Fruit fly (Drosophila melanogaster): Measurements from ENCODE around the gene Arr2.

The Arr2 gene

dm6 chr3L:8672199-8673059 lies 23.7 kb upstream of the Arr2 start (continued):
- TF ChIP-seq fd59A (GFP tag; optimal IDR thresholded peaks at IDR 0.05) (no peak), CG11294 (GFP tag; IDR thresholded peaks at IDR 0.05) (peak; percentile 23; the same call in 1 of the 2 replicates), CG9139 (GFP tag; optimal IDR thresholded peaks at IDR 0.05) (no peak), Ets21C (GFP tag; optimal IDR thresholded peaks at IDR 0.05) (peak; percentile 61), salr (GFP tag; optimal IDR thresholded peaks at IDR 0.05) (peak in 1 of 2 experiments; percentile 9), Hr38 (GFP tag; optimal IDR thresholded peaks at IDR 0.05) (no peak), CG8632 (GFP tag; optimal IDR thresholded peaks at IDR 0.05) (peak; percentile 23), Hr4 (GFP tag; optimal IDR thresholded peaks at IDR 0.05) (peak; percentile 73), CG15336 (GFP tag; IDR thresholded peaks at IDR 0.05) (peak; percentile 82), svp (GFP tag) (peak; percentile 86)

- no peak for TF ChIP-seq salr (GFP tag; optimal IDR thresholded peaks at IDR 0.05)
- TF ChIP-seq acj6 (GFP tag; optimal IDR thresholded peaks at IDR 0.05) = no peak
- TF ChIP-seq CG11762 (GFP tag; optimal IDR thresholded peaks at IDR 0.05; ENCODE audit: insufficient read depth) = no peak
- no peak for TF ChIP-seq esn (GFP tag; optimal IDR thresholded peaks at IDR 0.05)
- no peak for TF ChIP-seq CG6854 (GFP tag; optimal IDR thresholded peaks at IDR 0.05)
- TF ChIP-seq CG11902 (GFP tag; optimal IDR thresholded peaks at IDR 0.05) = no peak
Measured at dm6 chr3L:8670983-8671382, 22.2 kb upstream of the Arr2 start.

- TF ChIP-seq dac (GFP tag; optimal IDR thresholded peaks at IDR 0.05) = no peak
- no peak for TF ChIP-seq CG6854 (GFP tag; optimal IDR thresholded peaks at IDR 0.05)
Measured at dm6 chr3L:8669847-8670622, 21.3 kb upstream of the Arr2 start.

- TF ChIP-seq CG6808 (GFP tag; optimal IDR thresholded peaks at IDR 0.05) = peak; percentile 83
- TF ChIP-seq fd59A (GFP tag; optimal IDR thresholded peaks at IDR 0.05) = peak; percentile 85
- TF ChIP-seq cyc (GFP tag; optimal IDR thresholded peaks at IDR 0.05) = peak; percentile 79
- TF ChIP-seq fd85E (GFP tag; optimal IDR thresholded peaks at IDR 0.05) = peak; percentile 40
- TF ChIP-seq CG34406 (GFP tag; optimal IDR thresholded peaks at IDR 0.05) = peak; percentile 74
- peak; percentile 42 for TF ChIP-seq CG16779 (tag; optimal IDR thresholded peaks at IDR 0.05)
- TF ChIP-seq acj6 (GFP tag; optimal IDR thresholded peaks at IDR 0.05) = peak; percentile 85
- peak; percentile 33 for TF ChIP-seq Hr4 (GFP tag; optimal IDR thresholded peaks at IDR 0.05)
- peak; percentile 87 for TF ChIP-seq CG1621 (tag; optimal IDR thresholded peaks at IDR 0.05)
- TF ChIP-seq Hr39 (GFP tag; optimal IDR thresholded peaks at IDR 0.05) = peak; percentile 72
- no peak for TF ChIP-seq CG6854 (GFP tag; optimal IDR thresholded peaks at IDR 0.05)
- TF ChIP-seq dac (GFP tag; optimal IDR thresholded peaks at IDR 0.05) = no peak
- peak; percentile 81 for TF ChIP-seq CG8632 (GFP tag; optimal IDR thresholded peaks at IDR 0.05)
- peak; percentile 81 for TF ChIP-seq Sox14 (GFP tag; optimal IDR thresholded peaks at IDR 0.05)
- peak; percentile 82 for TF ChIP-seq pdm3 (GFP tag; optimal IDR thresholded peaks at IDR 0.05)
- TF ChIP-seq Met (GFP tag; optimal IDR thresholded peaks at IDR 0.05) = peak; percentile 81
- peak; percentile 89 for TF ChIP-seq svp (GFP tag)
- peak; percentile 47 for TF ChIP-seq vri (GFP tag; optimal IDR thresholded peaks at IDR 0.05)
- peak; percentile 77 for TF ChIP-seq Sox15 (GFP tag; optimal IDR thresholded peaks at IDR 0.05)
- TF ChIP-seq Ets21C (GFP tag; optimal IDR thresholded peaks at IDR 0.05) = peak; percentile 48
- TF ChIP-seq CG3919 (GFP tag; optimal IDR thresholded peaks at IDR 0.05) = peak; percentile 86
- TF ChIP-seq CG32006 (GFP tag; optimal IDR thresholded peaks at IDR 0.05) = peak; percentile 43
- TF ChIP-seq CG15336 (GFP tag; IDR thresholded peaks at IDR 0.05) = peak; percentile 35; the same call in 1 of the 2 replicates
- TF ChIP-seq OdsH (GFP tag; optimal IDR thresholded peaks at IDR 0.05) = peak; percentile 77
- TF ChIP-seq CG11902 (GFP tag; optimal IDR thresholded peaks at IDR 0.05) = peak; percentile 83
- peak; percentile 43 for TF ChIP-seq CG11762 (GFP tag; optimal IDR thresholded peaks at IDR 0.05; ENCODE audit: insufficient read depth)
- TF ChIP-seq spab (GFP tag; optimal IDR thresholded peaks at IDR 0.05) = peak; percentile 86
- peak; percentile 88 for TF ChIP-seq Eip75B (GFP tag; optimal IDR thresholded peaks at IDR 0.05)
- TF ChIP-seq eg (GFP tag; IDR thresholded peaks at IDR 0.05) = peak; percentile 36; the same call in 1 of the 3 replicates
- peak; percentile 64 for TF ChIP-seq CG9139 (GFP tag; optimal IDR thresholded peaks at IDR 0.05)
- TF ChIP-seq Blimp-1 (GFP tag; optimal IDR thresholded peaks at IDR 0.05) = peak; percentile 19
- TF ChIP-seq CG4318 (GFP tag; optimal IDR thresholded peaks at IDR 0.05) = no peak
- TF ChIP-seq salr (GFP tag; optimal IDR thresholded peaks at IDR 0.05) = peak; percentile 25 to 80
- peak; percentile 92 for TF ChIP-seq CG6163 (GFP tag; IDR thresholded peaks at IDR 0.05)
- no peak for TF ChIP-seq fkh (GFP tag; optimal IDR thresholded peaks at IDR 0.05)
- peak; percentile 63 for TF ChIP-seq CG8319 (GFP tag; optimal IDR thresholded peaks at IDR 0.05)
- peak; percentile 91 for TF ChIP-seq CG3032 (tag; optimal IDR thresholded peaks at IDR 0.05)
Measured at dm6 chr3L:8669087-8669486, 20.4 kb upstream of the Arr2 start.

Data from whole organism, prepupa.